Worm (Caenorhabditis elegans) whole organism, L4/young adult: Measurements from ENCODE around the gene txdc-12.2.
"Not testable (repeated sequence)": the region's sequence is repeated elsewhere in the genome, so short reads cannot be mapped to it uniquely, and the experiment has no call there.

Experiments used
- W03F9.2 ChIP-seq: fragments of 150-350 bp; optimal IDR thresholded peaks from 2 replicates; lab custom pipeline; 2014; ENCODE audit warnings: missing biosample characterization, missing genetic modification characterization
- dao-5 ChIP-seq: sonication (generic microtip); optimal IDR thresholded peaks from 2 replicates; lab custom pipeline; 2016; ENCODE audit warnings: missing genotype, missing genetic modification characterization, moderate library complexity, missing compliant biosample characterization
- him-1 ChIP-seq: sonication (generic microtip); optimal IDR thresholded peaks from 2 replicates; lab custom pipeline; 2016; ENCODE audit warnings: missing genotype, missing genetic modification reagents, missing genetic modification characterization, missing compliant biosample characterization

The txdc-12.2 gene

DNA sequence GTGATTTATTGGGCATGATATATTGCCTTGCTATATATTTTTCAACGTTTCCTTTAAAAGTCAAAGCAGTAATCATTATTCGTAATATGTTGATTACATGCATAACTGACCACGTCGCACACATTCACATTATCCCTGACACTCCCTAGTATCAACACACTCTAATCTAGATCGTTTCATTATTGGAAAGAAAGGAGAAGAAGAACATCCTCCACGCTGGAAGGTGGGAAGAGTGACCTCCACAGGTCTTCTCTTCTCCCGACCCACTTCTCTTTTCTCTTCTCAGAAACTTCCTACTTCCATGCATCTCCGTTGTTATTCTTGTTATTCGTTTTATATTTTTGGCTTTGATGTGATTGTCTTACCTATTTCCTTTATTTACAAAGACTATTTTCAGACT is at the start of gene txdc-12.2:
TSS of gene txdc-12.2 (plus strand) at position 396 of the 400 bp plus-strand sequence.
- no peak for TF ChIP-seq dao-5
- TF ChIP-seq W03F9.2 (tag; lab: Kevin White, UChicago), result no peak

DNA sequence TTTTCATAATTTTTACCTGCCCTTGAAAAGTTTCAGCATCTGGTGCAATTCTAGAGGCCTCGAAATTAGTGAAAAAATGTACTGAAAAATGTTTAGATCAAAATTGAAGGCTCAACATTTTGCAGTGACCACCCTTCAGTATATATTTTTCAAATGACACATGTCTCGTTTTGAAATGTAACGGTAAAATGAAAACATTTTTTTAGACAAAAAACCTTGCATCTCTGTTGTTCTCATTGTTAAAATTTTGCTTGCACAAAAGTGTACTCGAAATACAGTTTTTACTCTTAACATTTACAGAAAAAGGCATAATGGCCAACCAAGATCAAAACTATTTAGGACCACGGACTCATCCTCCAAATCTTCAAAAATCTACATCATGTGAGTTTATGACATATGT is 47.9 kb upstream of the txdc-12.2 start, which contains the start of gene Y102A11A.2:
TSS of gene Y102A11A.2 (plus strand) at position 301 of the 400 bp plus-strand sequence.
- not testable (repeated sequence) for TF ChIP-seq dao-5; W03F9.2 (tag; lab: Kevin White, UChicago); him-1 (tag; lab: Kevin White, UChicago)

DNA sequence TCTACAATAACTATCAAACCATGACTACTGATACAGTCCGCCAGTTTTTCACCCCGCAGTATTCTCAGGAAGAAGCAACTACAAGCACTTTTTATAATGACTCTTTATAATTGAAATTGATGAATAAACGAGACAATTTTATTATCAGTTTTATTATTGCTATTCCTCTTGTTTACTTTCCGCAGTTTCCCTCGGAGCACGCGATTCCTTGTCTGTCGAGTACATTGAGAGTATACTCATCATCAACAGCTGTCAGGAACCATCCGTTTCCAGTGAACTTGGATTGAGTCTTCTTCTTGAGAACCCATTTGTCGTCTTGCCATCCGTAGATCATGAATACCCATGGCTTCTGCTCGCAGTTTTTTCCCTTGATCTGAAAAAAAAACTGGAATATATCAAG is 43.4 kb upstream of the txdc-12.2 start:
- TF ChIP-seq him-1 (tag; lab: Kevin White, UChicago) (no peak), dao-5 (no peak), W03F9.2 (tag; lab: Kevin White, UChicago) (no peak)

ce11 chrX:2031414-2031813 is 42.8 kb upstream of the txdc-12.2 start, which contains the start of gene Y102A11A.5:
Gene Y102A11A.5, minus strand, starts transcription at chrX:2031588.
- TF ChIP-seq dao-5, result no peak
- TF ChIP-seq him-1 (tag; lab: Kevin White, UChicago), result no peak
- no peak for TF ChIP-seq W03F9.2 (tag; lab: Kevin White, UChicago)

ce11 chrX:2035172-2035571 is 39.1 kb upstream of the txdc-12.2 start, which contains the start of gene ergi-1:
Gene ergi-1, minus strand, starts transcription at chrX:2035272.
- TF ChIP-seq dao-5, result no peak

ce11 chrX:2039358-2039757 is 34.9 kb upstream of the txdc-12.2 start, which contains the start of gene smex-2:
Gene smex-2, minus strand, starts transcription at chrX:2039458.
- no peak for TF ChIP-seq W03F9.2 (tag; lab: Kevin White, UChicago)
- no peak for TF ChIP-seq dao-5
- no peak for TF ChIP-seq him-1 (tag; lab: Kevin White, UChicago)

- TF ChIP-seq W03F9.2 (tag; lab: Kevin White, UChicago), result no peak
- no peak for TF ChIP-seq him-1 (tag; lab: Kevin White, UChicago)
- TF ChIP-seq dao-5, result no peak
Observed at ce11 chrX:2040877-2041276, 33.4 kb upstream of the txdc-12.2 start.

- no peak for TF ChIP-seq W03F9.2 (tag; lab: Kevin White, UChicago)
- no peak for TF ChIP-seq dao-5
- TF ChIP-seq him-1 (tag; lab: Kevin White, UChicago), result no peak
Observed at ce11 chrX:2041448-2042138, 32.7 kb upstream of the txdc-12.2 start.

ce11 chrX:2042621-2043020 is 31.6 kb upstream of the txdc-12.2 start:
- no peak for TF ChIP-seq W03F9.2 (tag; lab: Kevin White, UChicago)
- TF ChIP-seq him-1 (tag; lab: Kevin White, UChicago), result no peak
- no peak for TF ChIP-seq dao-5

- TF ChIP-seq W03F9.2 (tag; lab: Kevin White, UChicago) (no peak), him-1 (tag; lab: Kevin White, UChicago) (no peak), dao-5 (no peak)
Observed at ce11 chrX:2043224-2043623, 31.0 kb upstream of the txdc-12.2 start.

- no peak for TF ChIP-seq W03F9.2 (tag; lab: Kevin White, UChicago)
- no peak for TF ChIP-seq him-1 (tag; lab: Kevin White, UChicago)
- TF ChIP-seq dao-5, result no peak
Observed at ce11 chrX:2044541-2045168, 29.6 kb upstream of the txdc-12.2 start.

DNA sequence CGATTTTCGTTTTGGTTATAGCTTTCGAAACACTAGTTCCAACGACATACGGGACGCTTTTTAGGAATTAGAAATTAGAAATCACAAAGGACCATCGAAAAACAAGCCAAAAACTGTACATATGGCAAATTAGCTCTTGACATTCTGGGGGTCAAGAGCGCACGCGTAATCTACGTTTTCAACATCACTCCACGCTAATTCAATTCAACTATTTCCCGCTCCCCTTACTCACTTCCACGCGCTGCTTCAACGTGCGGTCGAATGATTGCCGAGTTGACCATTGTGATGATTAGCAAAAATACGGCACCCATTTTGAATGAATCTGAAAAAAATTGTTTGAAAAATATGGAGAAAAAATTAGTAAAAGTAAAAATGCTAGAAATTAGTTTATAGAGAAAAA is 28.6 kb upstream of the txdc-12.2 start:
- no peak for TF ChIP-seq dao-5
- TF ChIP-seq W03F9.2 (tag; lab: Kevin White, UChicago), result no peak
- no peak for TF ChIP-seq him-1 (tag; lab: Kevin White, UChicago)

ce11 chrX:2046124-2046722 is 28.0 kb upstream of the txdc-12.2 start, which contains the start of gene igcm-4:
Gene igcm-4, minus strand, starts transcription at chrX:2046360.
- TF ChIP-seq W03F9.2 (tag; lab: Kevin White, UChicago), result no peak
